Fruit fly (Drosophila melanogaster) whole organism, embryonic: ENCODE measurements around the gene mRpL35.

Source experiments
- Atf6 ChIP-seq: fragments of 200-800 bp; sonication (Bioruptor generic); IDR thresholded peaks from 2 replicates; pipeline ENCODE4 v1.3.6; 2022; ENCODE audit warnings: missing biosample characterization, missing genetic modification characterization
- CG10366 ChIP-seq: fragments of 200-800 bp; sonication (Bioruptor generic); IDR thresholded peaks from 2 replicates; pipeline ENCODE4 v1.3.6; 2022; ENCODE audit warnings: missing biosample characterization, missing genetic modification characterization
- CG10462 ChIP-seq: fragments of 200-800 bp; sonication (Bioruptor generic); optimal IDR thresholded peaks from 2 replicates; lab custom pipeline; 2016; ENCODE audit warnings: missing biosample characterization, missing genetic modification characterization
- CG11456 ChIP-seq: fragments of 200-800 bp; sonication (Bioruptor generic); IDR thresholded peaks from 3 replicates; pipeline ENCODE4 v1.3.6; 2022; ENCODE audit warnings: missing biosample characterization, missing genetic modification characterization
- CG12236 ChIP-seq: fragments of 200-800 bp; sonication (Bioruptor generic); optimal IDR thresholded peaks from 2 replicates; lab custom pipeline; 2016; ENCODE audit warnings: missing biosample characterization, missing genetic modification characterization
- CG12942 ChIP-seq: fragments of 200-800 bp; sonication (Bioruptor generic); optimal IDR thresholded peaks from 3 replicates; lab custom pipeline; 2016; ENCODE audit warnings: missing biosample characterization, missing genetic modification characterization
- CG13123 ChIP-seq: fragments of 200-800 bp; sonication (Bioruptor generic); optimal IDR thresholded peaks from 2 replicates; lab custom pipeline; 2016; ENCODE audit warnings: missing biosample characterization, missing genetic modification characterization
- CG15601 ChIP-seq: fragments of 200-800 bp; sonication (Bioruptor generic); optimal IDR thresholded peaks from 3 replicates; lab custom pipeline; 2019; ENCODE audit warnings: missing biosample characterization, mild to moderate bottlenecking, missing genetic modification characterization, moderate library complexity
- CG1602 ChIP-seq: fragments of 200-800 bp; sonication (Bioruptor generic); optimal IDR thresholded peaks from 3 replicates; lab custom pipeline; 2016; ENCODE audit warnings: missing biosample characterization, missing genetic modification characterization
- CG17186 ChIP-seq: fragments of 200-800 bp; sonication (Bioruptor generic); optimal IDR thresholded peaks from 3 replicates; lab custom pipeline; 2017; ENCODE audit warnings: missing biosample characterization, missing genetic modification reagents, missing genetic modification characterization
- CG4282 ChIP-seq: fragments of 200-800 bp; sonication (Bioruptor generic); optimal IDR thresholded peaks from 2 replicates; lab custom pipeline; 2016; ENCODE audit warnings: missing biosample characterization, missing genetic modification characterization
- CG7786 ChIP-seq: fragments of 200-800 bp; sonication (Bioruptor generic); optimal IDR thresholded peaks from 2 replicates; lab custom pipeline; 2016; ENCODE audit warnings: missing biosample characterization, missing genetic modification characterization
- CG7839 ChIP-seq: fragments of 200-800 bp; sonication (Bioruptor generic); optimal IDR thresholded peaks from 3 replicates; lab custom pipeline; 2018; ENCODE audit warnings: missing biosample characterization, mild to moderate bottlenecking, missing genetic modification characterization, moderate library complexity
- CG7928 ChIP-seq: fragments of 200-800 bp; sonication (Bioruptor generic); optimal IDR thresholded peaks from 2 replicates; lab custom pipeline; 2017; ENCODE audit warnings: missing biosample characterization, mild to moderate bottlenecking, missing genetic modification characterization
- CG8281 ChIP-seq: fragments of 200-800 bp; sonication (Bioruptor generic); optimal IDR thresholded peaks from 2 replicates; lab custom pipeline; 2018; ENCODE audit warnings: missing biosample characterization, mild to moderate bottlenecking, missing genetic modification characterization, moderate library complexity
- CG9609 ChIP-seq: fragments of 200-800 bp; sonication (Bioruptor generic); optimal IDR thresholded peaks from 3 replicates; lab custom pipeline; 2016; ENCODE audit warnings: missing biosample characterization, missing genetic modification characterization
- CG9876 ChIP-seq: fragments of 200-800 bp; sonication (Bioruptor generic); optimal IDR thresholded peaks from 2 replicates; lab custom pipeline; 2016; ENCODE audit warnings: missing biosample characterization, missing genetic modification characterization
- CrebB ChIP-seq: fragments of 200-800 bp; sonication (Bioruptor generic); optimal IDR thresholded peaks from 3 replicates; lab custom pipeline; 2018; ENCODE audit warnings: missing biosample characterization, mild to moderate bottlenecking, missing genetic modification characterization
- Drgx ChIP-seq: fragments of 200-800 bp; sonication (Bioruptor generic); IDR thresholded peaks from 2 replicates; pipeline ENCODE4 v1.3.6; 2022; ENCODE audit warnings: missing biosample characterization, missing genetic modification characterization
- Gsc ChIP-seq: fragments of 200-800 bp; sonication (Bioruptor generic); IDR thresholded peaks from 2 replicates; pipeline ENCODE4 v1.3.6; 2022; ENCODE audit warnings: missing biosample characterization, missing genetic modification characterization
- Taf1 ChIP-seq: fragments of 200-800 bp; sonication (Bioruptor generic); IDR thresholded peaks from 2 replicates; pipeline ENCODE4 v1.3.6; 2022; ENCODE audit warnings: missing biosample characterization, missing genetic modification characterization
- Vsx1 ChIP-seq: fragments of 200-800 bp; sonication (Bioruptor generic); optimal IDR thresholded peaks from 2 replicates; lab custom pipeline; 2017; ENCODE audit warnings: missing biosample characterization, mild to moderate bottlenecking, missing genetic modification characterization, missing genetic modification reagents
- ac ChIP-seq: fragments of 200-800 bp; sonication (Bioruptor generic); optimal IDR thresholded peaks from 3 replicates; lab custom pipeline; 2017; ENCODE audit warnings: missing biosample characterization, mild to moderate bottlenecking, missing genetic modification characterization
- ash1 ChIP-seq: fragments of 200-800 bp; sonication (Bioruptor generic); optimal IDR thresholded peaks from 2 replicates; lab custom pipeline; 2018; ENCODE audit warnings: missing biosample characterization, mild to moderate bottlenecking, missing genetic modification characterization
- az2 ChIP-seq: fragments of 200-800 bp; sonication (Bioruptor generic); optimal IDR thresholded peaks from 3 replicates; lab custom pipeline; 2016; ENCODE audit warnings: missing biosample characterization, missing genetic modification characterization
- caup ChIP-seq: fragments of 200-800 bp; sonication (Bioruptor generic); optimal IDR thresholded peaks from 3 replicates; lab custom pipeline; 2017; ENCODE audit warnings: missing biosample characterization, mild to moderate bottlenecking, missing genetic modification characterization, moderate library complexity; ENCODE audit not compliant: severe bottlenecking
- chif ChIP-seq, 2 experiments: fragments of 200-800 bp; sonication (Bioruptor generic); optimal IDR thresholded peaks; 3 replicates each; lab custom pipeline; 2016; ENCODE audit warnings: missing biosample characterization in 2 of 2, missing genetic modification characterization in 2 of 2
- crp ChIP-seq, 2 experiments: fragments of 200-800 bp; sonication (Bioruptor generic); optimal IDR thresholded peaks; 2 replicates in 1 of 2; 3 replicates in 1 of 2; lab custom pipeline; 2017; ENCODE audit warnings: missing biosample characterization in 2 of 2, missing genetic modification characterization in 2 of 2, mild to moderate bottlenecking in 1 of 2, moderate library complexity in 1 of 2
- da ChIP-seq: fragments of 200-800 bp; sonication (Bioruptor generic); optimal IDR thresholded peaks from 2 replicates; lab custom pipeline; 2016; ENCODE audit warnings: missing biosample characterization, missing genetic modification characterization
- emc ChIP-seq: fragments of 200-800 bp; sonication (Bioruptor generic); optimal IDR thresholded peaks from 2 replicates; lab custom pipeline; 2016; ENCODE audit warnings: missing biosample characterization, missing genetic modification characterization
- fd3F ChIP-seq: fragments of 200-800 bp; sonication (Bioruptor generic); optimal IDR thresholded peaks from 2 replicates; lab custom pipeline; 2018; ENCODE audit warnings: missing biosample characterization, mild to moderate bottlenecking, missing genetic modification characterization, moderate library complexity
- fu2 ChIP-seq: fragments of 200-800 bp; sonication (Bioruptor generic); optimal IDR thresholded peaks from 2 replicates; lab custom pipeline; 2016; ENCODE audit warnings: missing biosample characterization, missing genetic modification characterization
- gce ChIP-seq: fragments of 200-800 bp; sonication (Bioruptor generic); IDR thresholded peaks from 3 replicates; pipeline ENCODE4 v1.3.6; 2022; ENCODE audit warnings: missing biosample characterization, missing genetic modification characterization
- gcm ChIP-seq: fragments of 200-800 bp; sonication (Bioruptor generic); optimal IDR thresholded peaks from 2 replicates; lab custom pipeline; 2019; ENCODE audit warnings: missing biosample characterization, mild to moderate bottlenecking, missing genetic modification characterization, moderate library complexity
- gro ChIP-seq: fragments of 200-800 bp; sonication (Bioruptor generic); optimal IDR thresholded peaks from 2 replicates; lab custom pipeline; 2016; ENCODE audit warnings: missing biosample characterization, missing genetic modification characterization
- hbn ChIP-seq: fragments of 200-800 bp; sonication (Bioruptor generic); IDR thresholded peaks from 2 replicates; pipeline ENCODE4 v1.3.6; 2022; ENCODE audit warnings: missing biosample characterization, missing genetic modification characterization; ENCODE audit not compliant: partially characterized antibody
- jigr1 ChIP-seq: fragments of 200-800 bp; sonication (Bioruptor generic); IDR thresholded peaks from 3 replicates; pipeline ENCODE4 v1.3.6; 2022; ENCODE audit warnings: missing biosample characterization, missing genetic modification characterization
- jing ChIP-seq: fragments of 200-800 bp; sonication (Bioruptor generic); optimal IDR thresholded peaks from 2 replicates; lab custom pipeline; 2018; ENCODE audit warnings: missing biosample characterization, mild to moderate bottlenecking, missing genetic modification characterization
- jumu ChIP-seq: fragments of 200-800 bp; sonication (Bioruptor generic); optimal IDR thresholded peaks from 3 replicates; lab custom pipeline; 2016; ENCODE audit warnings: missing biosample characterization, missing genetic modification characterization
- mam ChIP-seq: fragments of 200-800 bp; sonication (Bioruptor generic); optimal IDR thresholded peaks from 3 replicates; lab custom pipeline; 2016; ENCODE audit warnings: missing biosample characterization, missing genetic modification characterization
- mirr ChIP-seq: fragments of 200-800 bp; sonication (Bioruptor generic); optimal IDR thresholded peaks from 3 replicates; lab custom pipeline; 2018; ENCODE audit warnings: missing biosample characterization, mild to moderate bottlenecking, missing genetic modification characterization
- nerfin-1 ChIP-seq: fragments of 200-800 bp; sonication (Bioruptor generic); optimal IDR thresholded peaks from 3 replicates; lab custom pipeline; 2019; ENCODE audit warnings: missing biosample characterization, mild to moderate bottlenecking, missing genetic modification characterization, moderate library complexity
- org-1 ChIP-seq: fragments of 200-800 bp; sonication (Bioruptor generic); optimal IDR thresholded peaks from 2 replicates; lab custom pipeline; 2017; ENCODE audit warnings: missing biosample characterization, missing genetic modification characterization
- pfk ChIP-seq: fragments of 200-800 bp; sonication (Bioruptor generic); optimal IDR thresholded peaks from 2 replicates; lab custom pipeline; 2018; ENCODE audit warnings: missing biosample characterization, mild to moderate bottlenecking, missing genetic modification characterization, moderate library complexity
- sens ChIP-seq: fragments of 200-800 bp; sonication (Bioruptor generic); peaks from one replicate; lab custom pipeline; 2016; ENCODE audit warnings: missing biosample characterization, missing genetic modification characterization
- shn ChIP-seq: fragments of 200-800 bp; sonication (Bioruptor generic); optimal IDR thresholded peaks from 3 replicates; lab custom pipeline; 2016; ENCODE audit warnings: missing biosample characterization, missing genetic modification characterization
- sim ChIP-seq: fragments of 200-800 bp; sonication (Bioruptor generic); IDR thresholded peaks from 2 replicates; pipeline ENCODE4 v1.3.6; 2022; ENCODE audit warnings: missing biosample characterization, missing genetic modification characterization
- sima ChIP-seq: fragments of 200-800 bp; sonication (Bioruptor generic); optimal IDR thresholded peaks from 2 replicates; lab custom pipeline; 2016; ENCODE audit warnings: missing biosample characterization, missing genetic modification characterization
- tll ChIP-seq, 2 experiments: fragments of 200-800 bp in 1 of 2; fragments of >200 bp in 1 of 2; sonication (Bioruptor generic) in 1 of 2; optimal IDR thresholded peaks; 2 replicates each; lab custom pipeline; 2017 to 2019; ENCODE audit warnings: missing biosample characterization in 2 of 2, missing genetic modification characterization in 2 of 2, mild to moderate bottlenecking in 1 of 2, moderate library complexity in 1 of 2

mRpL35 gene

dm6 chr3R:22026922-22027742 is 3.8 kb downstream of the mRpL35 start, which contains the start of the genes Cchl and ND-42 (continued):
- peak; percentile 63 for TF ChIP-seq org-1 (GFP tag; lab: Kevin White, UChicago)
- TF ChIP-seq jumu (GFP tag; lab: Kevin White, UChicago): peak; percentile 61
- TF ChIP-seq CG17186 (GFP tag; lab: Kevin White, UChicago): no peak
- peak; percentile 29 to 50 for TF ChIP-seq chif (GFP tag; optimal IDR thresholded peaks at IDR 0.05; lab: Kevin White, UChicago)
- peak; percentile 67 for TF ChIP-seq CG11456 (GFP tag; lab: Robert Waterston, UW)
- TF ChIP-seq ac (GFP tag; lab: Kevin White, UChicago): no peak
- peak; percentile 45 for TF ChIP-seq CG7928
- TF ChIP-seq Taf1 (GFP tag; lab: Robert Waterston, UW): no peak; the same call in 1 of the 2 replicates
- no peak for TF ChIP-seq CG7839 (tag; lab: Kevin White, UChicago)
- TF ChIP-seq CG10462 (GFP tag; lab: Kevin White, UChicago): peak; percentile 51
- TF ChIP-seq jigr1 (GFP tag; lab: Robert Waterston, UW): peak; percentile 67; the same call in 1 of the 3 replicates
- peak; percentile 2 for TF ChIP-seq da (GFP tag; lab: Kevin White, UChicago)
- TF ChIP-seq CG7786 (GFP tag; lab: Kevin White, UChicago): peak; percentile 79
- TF ChIP-seq shn (GFP tag; lab: Kevin White, UChicago): peak; percentile 55
- no peak for TF ChIP-seq sima (GFP tag; lab: Kevin White, UChicago)
- TF ChIP-seq Vsx1 (GFP tag; lab: Kevin White, UChicago): no peak
- TF ChIP-seq Atf6: peak; percentile 80; the same call in 1 of the 2 replicates
- peak; percentile 45 for TF ChIP-seq CG9609
- peak; percentile 61 for TF ChIP-seq CG15601 (tag; lab: Kevin White, UChicago)
- no peak for TF ChIP-seq Gsc (GFP tag; lab: Robert Waterston, UW)
- peak; percentile 62 for TF ChIP-seq Drgx (GFP tag; lab: Robert Waterston, UW)
- peak; percentile 55 for TF ChIP-seq CG10366 (GFP tag; lab: Robert Waterston, UW)
- peak; percentile 96 for TF ChIP-seq sens (GFP tag; lab: Kevin White, UChicago)
- TF ChIP-seq sim (GFP tag; lab: Robert Waterston, UW): no peak
- TF ChIP-seq gcm (GFP tag; lab: Kevin White, UChicago): peak; percentile 64
- peak; percentile 40 for TF ChIP-seq CG12236 (GFP tag; lab: Kevin White, UChicago)
- peak; percentile 75 for TF ChIP-seq caup (GFP tag; lab: Kevin White, UChicago)
- peak; percentile 63 for TF ChIP-seq fu2
- peak; percentile 55 for TF ChIP-seq CG13123 (GFP tag; lab: Kevin White, UChicago)
- TF ChIP-seq jing (GFP tag; lab: Kevin White, UChicago): no peak
- peak; percentile 84 for TF ChIP-seq CG1602 (GFP tag; lab: Kevin White, UChicago)
- TF ChIP-seq nerfin-1: peak; percentile 74
- TF ChIP-seq mirr: no peak
- TF ChIP-seq pfk: peak; percentile 20
- peak; percentile 52 for TF ChIP-seq emc (GFP tag; lab: Kevin White, UChicago)
- TF ChIP-seq az2 (GFP tag; lab: Kevin White, UChicago): peak; percentile 81
- peak; percentile 9 to 82 for TF ChIP-seq crp (GFP tag; optimal IDR thresholded peaks at IDR 0.05; lab: Kevin White, UChicago)
- TF ChIP-seq CG8281 (tag; lab: Kevin White, UChicago): no peak
- peak; percentile 59; the same call in 1 of the 2 replicates for TF ChIP-seq hbn (GFP tag; lab: Robert Waterston, UW)
- TF ChIP-seq gce: no peak
- peak; percentile 37 for TF ChIP-seq CrebB (tag; lab: Kevin White, UChicago)
- TF ChIP-seq mam (GFP tag; lab: Kevin White, UChicago): peak; percentile 78
- TF ChIP-seq fd3F (GFP tag; lab: Kevin White, UChicago): peak; percentile 64
- peak; percentile 64 for TF ChIP-seq gro (GFP tag; lab: Kevin White, UChicago)
- no peak for TF ChIP-seq CG9876 (GFP tag; lab: Kevin White, UChicago)
- TF ChIP-seq CG4282 (GFP tag; lab: Kevin White, UChicago): peak; percentile 14
- peak in 1 of 2 experiments; percentile 14 for TF ChIP-seq tll (GFP tag; optimal IDR thresholded peaks at IDR 0.05; lab: Kevin White, UChicago)
- no peak for TF ChIP-seq ash1 (GFP tag; lab: Kevin White, UChicago)
- peak; percentile 63 for TF ChIP-seq CG12942 (GFP tag; lab: Kevin White, UChicago)
